Fruit fly (Drosophila melanogaster): ENCODE data around the gene CG34305.

DNA sequence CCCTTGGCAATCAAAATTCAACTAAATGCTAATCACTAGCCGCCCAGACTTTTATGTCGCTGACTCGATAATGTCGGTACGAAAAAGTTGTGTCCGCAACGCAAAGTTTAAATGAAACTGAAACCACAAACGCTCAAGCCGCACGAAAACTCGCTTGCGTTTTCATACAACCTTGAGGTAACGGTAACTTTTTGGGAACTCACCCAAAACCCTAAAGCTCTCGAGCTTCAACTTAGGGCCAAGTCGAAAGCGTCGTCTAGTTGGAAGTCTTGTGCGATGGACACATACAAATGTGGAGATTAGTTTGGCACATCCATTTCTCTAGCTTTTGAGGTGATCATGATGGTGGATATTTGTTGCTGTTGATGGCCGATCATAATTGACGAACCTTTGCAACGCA is 7.0 kb upstream of the CG34305 start:
- TF ChIP-seq Sin3A (optimal IDR thresholded peaks at IDR 0.05) (no peak), h (optimal IDR thresholded peaks at IDR 0.05) (no peak), psq (optimal IDR thresholded peaks at IDR 0.05) (no peak), ttk (optimal IDR thresholded peaks at IDR 0.05) (no peak), Myc (optimal IDR thresholded peaks at IDR 0.05) (no peak), insv (optimal IDR thresholded peaks at IDR 0.05) (no peak)

Data from Kc167 (cell line).